Worm (Caenorhabditis elegans): ENCODE data around the gene Y57G11C.42.

Gene Y57G11C.42

DNA sequence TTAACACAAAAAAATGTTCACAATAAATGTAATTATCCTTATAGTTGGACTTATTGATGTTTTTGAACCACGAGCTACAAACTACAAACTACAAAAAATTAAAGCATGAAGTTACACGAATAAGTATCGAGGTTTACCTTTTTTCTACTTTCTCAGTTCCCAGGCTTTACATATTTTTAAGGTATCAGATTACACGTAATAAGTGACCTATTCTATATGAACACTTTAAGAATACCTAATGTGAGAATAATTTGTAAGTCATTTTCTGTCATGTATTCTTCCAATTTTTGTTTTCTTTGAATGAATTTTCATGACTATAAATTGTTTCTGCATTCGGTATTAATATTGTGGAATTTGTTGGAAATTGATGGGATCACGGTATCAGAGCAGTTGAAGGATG lies 12.8 kb upstream of the Y57G11C.42 start, which contains the start of gene lgc-8:
Gene lgc-8 (plus strand): TSS at position 301 of the 400 bp plus-strand sequence.
- TF ChIP-seq B0310.2 (tag; optimal IDR thresholded peaks at IDR 0.05) (no peak), ceh-36 (tag; optimal IDR thresholded peaks at IDR 0.05) (no peak), hmbx-1 (tag; optimal IDR thresholded peaks at IDR 0.05) (no peak), F13C5.2 (tag; optimal IDR thresholded peaks at IDR 0.05) (no peak)

- TF ChIP-seq ceh-36 (tag; optimal IDR thresholded peaks at IDR 0.05) (no peak), B0310.2 (tag; optimal IDR thresholded peaks at IDR 0.05) (no peak), sea-1 (GFP tag; conservative IDR thresholded peaks at IDR 0.05) (no peak), ama-1 (optimal IDR thresholded peaks at IDR 0.05) (no peak), ets-7 (tag; optimal IDR thresholded peaks at IDR 0.05) (no peak), pes-1 (GFP tag; IDR thresholded peaks at IDR 0.05) (no peak), F13C5.2 (tag; optimal IDR thresholded peaks at IDR 0.05) (no peak), scrt-1 (GFP tag; IDR thresholded peaks at IDR 0.05) (no peak), tbx-37 (GFP tag; conservative IDR thresholded peaks at IDR 0.05) (no peak), hnd-1 (tag; optimal IDR thresholded peaks at IDR 0.05) (no peak), tra-4 (tag; optimal IDR thresholded peaks at IDR 0.05) (no peak), tbx-11 (GFP tag; IDR thresholded peaks at IDR 0.05) (no peak)
Measured at ce11 chrIV:14729272-14729671, 947 bp downstream of the Y57G11C.42 start.

DNA sequence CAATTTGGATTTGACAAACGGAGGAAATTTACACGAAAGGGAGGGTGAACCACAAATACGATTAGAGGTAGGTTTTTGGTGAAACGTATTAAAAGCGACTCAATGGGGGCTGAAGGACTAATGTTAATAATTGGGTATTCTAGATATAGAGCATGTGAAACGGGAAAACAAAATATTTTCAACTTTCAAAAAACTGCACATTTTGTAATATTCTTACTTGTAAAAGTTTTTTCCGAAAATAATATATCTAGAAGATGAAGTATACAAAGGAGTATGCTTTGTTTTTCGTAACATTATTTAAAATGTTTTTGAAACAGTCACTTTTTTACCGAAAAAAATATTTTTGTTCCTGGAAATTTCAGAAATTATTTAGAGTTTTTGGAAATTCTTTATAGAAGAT lies 13.6 kb downstream of the Y57G11C.42 start:
- TF ChIP-seq tbx-37 (GFP tag; conservative IDR thresholded peaks at IDR 0.05) (no peak), aly-1 (tag; optimal IDR thresholded peaks at IDR 0.05) (no peak), hmbx-1 (tag; optimal IDR thresholded peaks at IDR 0.05) (no peak), scrt-1 (GFP tag; IDR thresholded peaks at IDR 0.05) (no peak), tbx-11 (GFP tag; IDR thresholded peaks at IDR 0.05) (no peak), flt-1 (GFP tag; IDR thresholded peaks at IDR 0.05) (no peak), ceh-13 (GFP tag; optimal IDR thresholded peaks at IDR 0.05) (no peak), ama-1 (optimal IDR thresholded peaks at IDR 0.05) (no peak), ets-7 (tag; optimal IDR thresholded peaks at IDR 0.05) (no peak), ceh-36 (tag; optimal IDR thresholded peaks at IDR 0.05) (no peak), pes-1 (GFP tag; IDR thresholded peaks at IDR 0.05) (no peak), hmg-4 (GFP tag; optimal IDR thresholded peaks at IDR 0.05) (no peak), F13C5.2 (tag; optimal IDR thresholded peaks at IDR 0.05) (no peak), tra-4 (tag; optimal IDR thresholded peaks at IDR 0.05) (no peak), hnd-1 (tag; optimal IDR thresholded peaks at IDR 0.05) (no peak), B0310.2 (tag; optimal IDR thresholded peaks at IDR 0.05) (no peak), sea-1 (GFP tag; conservative IDR thresholded peaks at IDR 0.05) (no peak)

ce11 chrIV:14754912-14755311 lies 26.6 kb downstream of the Y57G11C.42 start, which contains the start of gene Y57G11C.499:
Y57G11C.499 (minus strand) TSS chrIV:14754934.
- TF ChIP-seq pes-1 (GFP tag; IDR thresholded peaks at IDR 0.05): no peak
- TF ChIP-seq hnd-1 (tag; optimal IDR thresholded peaks at IDR 0.05): no peak
- TF ChIP-seq tbx-37 (GFP tag; conservative IDR thresholded peaks at IDR 0.05): no peak
- no peak for TF ChIP-seq ama-1 (optimal IDR thresholded peaks at IDR 0.05)

DNA sequence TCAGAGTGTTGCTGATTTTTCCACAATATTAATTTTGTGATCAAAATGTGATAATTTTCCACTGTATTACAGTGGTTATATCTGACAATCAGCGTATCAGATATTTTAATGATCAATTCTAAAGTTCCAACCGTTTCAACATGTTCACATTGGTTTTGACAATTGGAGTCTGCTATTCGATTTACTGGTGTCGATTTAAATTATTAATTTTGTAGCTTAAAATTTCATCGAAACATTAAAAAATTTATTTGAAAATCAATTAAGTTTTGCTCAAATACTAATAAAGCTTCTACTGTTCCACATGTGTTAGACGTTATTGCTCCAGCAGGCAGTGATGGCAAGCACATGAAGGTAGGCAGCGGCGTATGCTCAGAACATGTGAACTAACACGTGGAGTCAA lies 29.5 kb downstream of the Y57G11C.42 start:
- TF ChIP-seq scrt-1 (GFP tag; IDR thresholded peaks at IDR 0.05): no peak
- no peak for TF ChIP-seq aly-1 (tag; optimal IDR thresholded peaks at IDR 0.05)
- TF ChIP-seq hnd-1 (tag; optimal IDR thresholded peaks at IDR 0.05): no peak
- TF ChIP-seq tbx-37 (GFP tag; conservative IDR thresholded peaks at IDR 0.05): no peak
- TF ChIP-seq ceh-36 (tag; optimal IDR thresholded peaks at IDR 0.05): no peak
- TF ChIP-seq hmg-4 (GFP tag; optimal IDR thresholded peaks at IDR 0.05): no peak
- TF ChIP-seq F13C5.2 (tag; optimal IDR thresholded peaks at IDR 0.05): no peak
- no peak for TF ChIP-seq flt-1 (GFP tag; IDR thresholded peaks at IDR 0.05)
- TF ChIP-seq ets-7 (tag; optimal IDR thresholded peaks at IDR 0.05): no peak
- no peak for TF ChIP-seq ceh-13 (GFP tag; optimal IDR thresholded peaks at IDR 0.05)
- no peak for TF ChIP-seq hmbx-1 (tag; optimal IDR thresholded peaks at IDR 0.05)
- no peak for TF ChIP-seq tbx-11 (GFP tag; IDR thresholded peaks at IDR 0.05)
- TF ChIP-seq tra-4 (tag; optimal IDR thresholded peaks at IDR 0.05): no peak
- no peak for TF ChIP-seq sea-1 (GFP tag; conservative IDR thresholded peaks at IDR 0.05)
- TF ChIP-seq pes-1 (GFP tag; IDR thresholded peaks at IDR 0.05): no peak

DNA sequence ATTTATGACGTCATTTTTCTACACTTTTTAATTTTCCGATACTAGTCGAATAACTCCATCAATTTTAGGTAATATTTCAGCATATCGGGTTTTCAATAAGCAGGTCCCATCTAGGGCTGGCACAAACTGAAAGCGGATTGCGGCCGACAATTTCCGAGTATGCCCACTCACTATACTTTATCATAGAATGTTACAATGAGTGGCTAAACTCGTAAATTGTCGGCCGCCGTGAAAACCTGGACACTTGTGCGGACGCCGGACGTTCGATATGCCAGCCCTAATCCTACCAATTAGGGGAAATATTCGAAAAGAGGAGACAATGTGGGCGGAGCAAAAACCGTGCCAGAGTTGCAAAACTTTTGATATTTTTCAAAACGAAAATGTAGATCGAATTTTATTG lies 31.3 kb downstream of the Y57G11C.42 start:
- TF ChIP-seq ceh-13 (GFP tag; optimal IDR thresholded peaks at IDR 0.05) (no peak), aly-1 (tag; optimal IDR thresholded peaks at IDR 0.05) (no peak), ama-1 (optimal IDR thresholded peaks at IDR 0.05) (no peak), sea-1 (GFP tag; conservative IDR thresholded peaks at IDR 0.05) (no peak), F13C5.2 (tag; optimal IDR thresholded peaks at IDR 0.05) (no peak), tbx-37 (GFP tag; conservative IDR thresholded peaks at IDR 0.05) (no peak), flt-1 (GFP tag; IDR thresholded peaks at IDR 0.05) (no peak)

- TF ChIP-seq ceh-13 (GFP tag; optimal IDR thresholded peaks at IDR 0.05) (no peak), hmbx-1 (tag; optimal IDR thresholded peaks at IDR 0.05) (no peak), F13C5.2 (tag; optimal IDR thresholded peaks at IDR 0.05) (no peak), hmg-4 (GFP tag; optimal IDR thresholded peaks at IDR 0.05) (no peak), B0310.2 (tag; optimal IDR thresholded peaks at IDR 0.05) (no peak), tra-4 (tag; optimal IDR thresholded peaks at IDR 0.05) (no peak), hnd-1 (tag; optimal IDR thresholded peaks at IDR 0.05) (no peak), ets-7 (tag; optimal IDR thresholded peaks at IDR 0.05) (no peak), sea-1 (GFP tag; conservative IDR thresholded peaks at IDR 0.05) (no peak), flt-1 (GFP tag; IDR thresholded peaks at IDR 0.05) (no peak), scrt-1 (GFP tag; IDR thresholded peaks at IDR 0.05) (no peak), ama-1 (optimal IDR thresholded peaks at IDR 0.05) (no peak)
Measured at ce11 chrIV:14760845-14761244, 32.5 kb downstream of the Y57G11C.42 start, which contains the start of gene ptp-5.2. ptp-5.2 (minus strand) TSS chrIV:14760945.

ce11 chrIV:14763348-14763747 lies 35.0 kb downstream of the Y57G11C.42 start:
- peak; percentile 7 for TF ChIP-seq F13C5.2 (tag; optimal IDR thresholded peaks at IDR 0.05)

All from whole organism, early embryonic.